Worm (Caenorhabditis elegans): ENCODE results near the gene clec-35.

Gene clec-35

DNA sequence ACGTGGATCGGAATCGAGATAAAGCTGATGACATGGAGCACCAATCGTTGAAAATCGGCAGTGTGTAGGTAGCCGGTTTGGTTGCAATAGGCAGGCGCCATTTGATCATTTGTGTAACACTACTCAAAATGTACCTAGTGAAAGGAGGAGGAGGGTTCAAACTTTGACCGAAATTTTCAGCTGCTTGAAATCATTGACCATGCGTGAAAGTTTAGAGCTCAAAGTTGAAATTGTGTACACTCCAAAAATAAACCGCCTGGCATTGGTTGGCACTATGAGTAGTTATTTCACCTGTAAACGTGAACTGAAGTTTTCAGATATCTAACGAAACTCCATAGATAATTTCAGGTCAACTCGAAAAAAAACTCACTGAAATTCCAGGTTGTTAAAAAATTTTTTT, 21.9 kb downstream of the clec-35 start, which contains the start of gene srh-215:
srh-215 (minus strand) TSS at position 101 of the 400 bp plus-strand sequence.
- no peak for TF ChIP-seq zag-1 (tag; optimal IDR thresholded peaks at IDR 0.05)
- TF ChIP-seq D1046.2 (GFP tag; IDR thresholded peaks at IDR 0.05), result no peak
- no peak for TF ChIP-seq Y75B8A.6 (GFP tag; IDR thresholded peaks at IDR 0.05)
- TF ChIP-seq ces-1 (GFP tag; optimal IDR thresholded peaks at IDR 0.05), result no peak
- TF ChIP-seq nhr-11 (tag; optimal IDR thresholded peaks at IDR 0.05), result no peak

DNA sequence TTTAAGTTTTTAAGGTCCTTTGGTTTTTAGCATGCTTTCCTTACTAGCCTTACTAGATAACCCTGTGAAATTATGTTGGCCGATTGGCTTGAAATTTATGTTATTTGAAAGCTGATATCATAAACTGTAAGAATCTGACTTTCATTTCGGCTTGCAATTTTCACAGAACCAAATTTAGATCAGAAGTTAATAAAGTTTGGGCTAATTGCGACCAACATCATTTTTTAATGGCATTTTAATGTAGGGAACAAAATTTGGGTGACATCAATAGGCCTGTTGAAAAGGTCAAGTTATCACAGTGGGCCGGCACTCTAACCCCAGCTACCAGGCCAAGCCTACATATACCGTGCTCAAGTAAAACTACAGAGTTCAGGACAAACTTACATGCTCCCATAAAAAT, 22.5 kb downstream of the clec-35 start:
- TF ChIP-seq unc-62 (GFP tag; optimal IDR thresholded peaks at IDR 0.05 in 1 of 2) (peak in 1 of 2 experiments; percentile 93), unc-62 (tag; optimal IDR thresholded peaks at IDR 0.05) (no peak), F10B5.3 (tag; optimal IDR thresholded peaks at IDR 0.05) (no peak), Y5F2A.4 (GFP tag; optimal IDR thresholded peaks at IDR 0.05) (no peak)

DNA sequence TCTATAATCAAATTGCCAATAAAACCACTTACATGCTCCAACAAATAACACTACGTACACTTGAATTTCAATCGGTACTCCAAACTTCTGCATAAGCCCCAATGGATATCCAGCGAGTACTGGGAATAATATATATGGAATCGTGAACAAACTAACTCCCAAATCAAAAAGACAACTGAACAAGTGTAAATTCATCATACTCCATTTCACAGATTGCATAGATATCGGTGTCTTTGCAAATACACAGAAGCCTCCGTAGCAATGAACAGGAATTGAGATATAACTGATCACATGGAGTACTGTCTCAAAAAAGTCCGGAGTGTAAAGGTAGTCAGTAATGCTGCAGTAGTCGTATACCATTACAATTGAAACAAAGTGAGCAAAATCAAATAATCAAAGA, 24.5 kb downstream of the clec-35 start, which contains the start of gene srh-214:
srh-214 (minus strand) TSS at position 360 of the 400 bp plus-strand sequence.
- TF ChIP-seq aha-1 (tag) (peak; percentile 91), dmd-8 (GFP tag; IDR thresholded peaks at IDR 0.05) (no peak), ZK337.2 (GFP tag; IDR thresholded peaks at IDR 0.05) (no peak), snpc-1.2 (GFP tag; IDR thresholded peaks at IDR 0.05) (no peak)

DNA sequence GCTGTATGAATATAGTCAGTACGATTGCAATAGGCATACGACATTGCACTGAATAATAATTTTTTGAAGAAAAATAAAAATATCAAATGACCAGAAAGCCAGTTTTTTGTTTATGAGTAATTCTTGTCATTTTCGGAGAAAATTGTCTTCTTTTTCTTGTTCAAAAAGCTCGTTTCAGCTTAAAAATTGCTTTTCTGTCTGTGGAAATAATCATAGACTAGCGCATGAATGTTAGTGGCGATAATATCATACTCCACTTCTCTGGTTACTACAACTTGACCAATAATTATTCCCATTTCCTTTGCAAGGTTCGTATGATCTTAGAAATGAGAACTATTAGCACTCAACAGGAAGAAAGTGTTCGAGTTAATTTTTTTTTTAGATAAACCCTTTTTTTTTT, 26.4 kb downstream of the clec-35 start, which contains the start of gene srh-216:
srh-216 (minus strand) TSS at position 101 of the 400 bp plus-strand sequence.
- TF ChIP-seq saeg-2 (GFP tag; IDR thresholded peaks at IDR 0.05), result no peak
- TF ChIP-seq T26A8.4 (GFP tag; IDR thresholded peaks at IDR 0.05), result no peak
- TF ChIP-seq nhr-25 (tag; optimal IDR thresholded peaks at IDR 0.05; ENCODE audit: borderline replicate concordance, insufficient read depth), result no peak
- no peak for TF ChIP-seq egl-43 (GFP tag; IDR thresholded peaks at IDR 0.05)
- no peak for TF ChIP-seq ceh-44 (GFP tag; IDR thresholded peaks at IDR 0.05)
- no peak for TF ChIP-seq gei-8 (GFP tag; optimal IDR thresholded peaks at IDR 0.05)
- TF ChIP-seq nhr-48 (tag; optimal IDR thresholded peaks at IDR 0.05), result no peak
- no peak for TF ChIP-seq ceh-82 (tag; optimal IDR thresholded peaks at IDR 0.05)
- no peak for TF ChIP-seq unc-39 (tag; optimal IDR thresholded peaks at IDR 0.05)
- no peak for TF ChIP-seq madf-9 (GFP tag; conservative IDR thresholded peaks at IDR 0.05)
- no peak for TF ChIP-seq nhr-102 (tag; optimal IDR thresholded peaks at IDR 0.05)
- TF ChIP-seq mxl-3 (GFP tag; optimal IDR thresholded peaks at IDR 0.05), result no peak
- TF ChIP-seq sdz-12 (GFP tag; optimal IDR thresholded peaks at IDR 0.05), result no peak
- no peak for TF ChIP-seq nhr-76 (tag; optimal IDR thresholded peaks at IDR 0.05)
- no peak for TF ChIP-seq dmd-9 (GFP tag; IDR thresholded peaks at IDR 0.05)
- TF ChIP-seq ztf-7 (tag; optimal IDR thresholded peaks at IDR 0.05), result no peak
- no peak for TF ChIP-seq pha-4 (GFP tag; IDR thresholded peaks at IDR 0.05)
- TF ChIP-seq pha-4 (tag; optimal IDR thresholded peaks at IDR 0.05), result no peak
- TF ChIP-seq daf-19 (GFP tag; conservative IDR thresholded peaks at IDR 0.05), result no peak
- no peak for TF ChIP-seq hif-1 (tag; optimal IDR thresholded peaks at IDR 0.05)

DNA sequence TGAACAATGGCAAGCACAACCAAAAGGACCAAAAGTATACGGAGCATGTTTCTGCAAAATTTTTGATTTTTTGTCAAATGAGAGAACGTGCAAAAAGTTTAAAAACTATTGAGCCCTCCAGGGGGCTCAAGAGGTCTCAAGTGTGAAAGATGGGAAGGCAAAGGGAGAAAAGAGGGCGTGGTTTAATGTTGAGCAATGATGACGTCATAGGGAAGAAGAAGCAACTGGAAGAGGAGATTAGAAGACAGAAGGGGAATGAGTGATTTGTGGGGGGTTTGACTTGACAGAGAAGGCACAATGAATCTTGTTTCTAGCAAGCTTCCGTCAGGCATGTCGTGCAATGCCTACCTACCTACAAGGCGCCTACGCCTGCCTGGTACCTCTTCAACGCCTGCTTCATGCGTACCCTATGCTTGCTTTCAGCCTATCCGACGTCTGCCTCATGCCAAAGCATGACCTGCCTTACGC, 32.6 kb downstream of the clec-35 start, which contains the start of gene T20B3.14:
T20B3.14 (minus strand) TSS at position 51 of the 468 bp plus-strand sequence.
- 0 out of 2 replicates have a peak, but pooled peaks have one; percentile 46 for TF ChIP-seq ceh-20 (GFP tag; IDR thresholded peaks at IDR 0.05)
- peak in 1 of 2 experiments; percentile 35 for TF ChIP-seq hif-1 (tag; optimal IDR thresholded peaks at IDR 0.05)
- no peak for TF ChIP-seq sdz-12 (GFP tag; optimal IDR thresholded peaks at IDR 0.05)
- TF ChIP-seq aha-1 (tag), result peak; percentile 63
- no peak for TF ChIP-seq mxl-3 (GFP tag; optimal IDR thresholded peaks at IDR 0.05)
- TF ChIP-seq unc-62 (GFP tag; optimal IDR thresholded peaks at IDR 0.05 in 1 of 2), result peak in 1 of 2 experiments; percentile 71
- TF ChIP-seq unc-62 (tag; optimal IDR thresholded peaks at IDR 0.05), result no peak
- no peak for TF ChIP-seq php-3 (GFP tag; IDR thresholded peaks at IDR 0.05)
- no peak for TF ChIP-seq lim-7 (GFP tag; IDR thresholded peaks at IDR 0.05)
